Fruit fly (Drosophila melanogaster): ENCODE results near the gene CG9154.
A peak's percentile ranks its signal among the peaks of the same experiment; 100 is the strongest.

CG9154 gene

dm6 chr2L:6065823-6066222, 4.7 kb downstream of the CG9154 start, which contains the start of the genes Fbw5 and CG9147:
TSS of gene Fbw5 (minus strand) at chr2L:6065953.
TSS of gene CG9147 (plus strand) at chr2L:6065997.
- TF ChIP-seq CG6765 (GFP tag; optimal IDR thresholded peaks at IDR 0.05) = peak; percentile 93
- peak; percentile 99 for TF ChIP-seq CG2202 (tag; optimal IDR thresholded peaks at IDR 0.05)
- peak; percentile 99 for TF ChIP-seq NFAT (GFP tag; IDR thresholded peaks at IDR 0.05)
- TF ChIP-seq D (optimal IDR thresholded peaks at IDR 0.05) = no peak
- TF ChIP-seq D (GFP tag; optimal IDR thresholded peaks at IDR 0.05) = peak; percentile 99
- TF ChIP-seq Scr (GFP tag; IDR thresholded peaks at IDR 0.05; ENCODE audit: partially characterized antibody) = peak; percentile 51; the same call in 1 of the 2 replicates
- TF ChIP-seq ro (GFP tag; IDR thresholded peaks at IDR 0.05) = peak; percentile 99
- TF ChIP-seq Dad (GFP tag; optimal IDR thresholded peaks at IDR 0.05) = peak; percentile 99
- TF ChIP-seq sqz (GFP tag; optimal IDR thresholded peaks at IDR 0.05) = peak; percentile 97
- peak; percentile 99 for TF ChIP-seq ERR (GFP tag; optimal IDR thresholded peaks at IDR 0.05)
- TF ChIP-seq sr (GFP tag; IDR thresholded peaks at IDR 0.05) = peak; percentile 98
- TF ChIP-seq chif (GFP tag; optimal IDR thresholded peaks at IDR 0.05) = peak; percentile 99 to 100
- peak; percentile 92 for TF ChIP-seq CG30020 (tag; optimal IDR thresholded peaks at IDR 0.05)
- TF ChIP-seq peb (GFP tag; IDR thresholded peaks at IDR 0.05) = peak; percentile 99
- TF ChIP-seq CG7928 (GFP tag; optimal IDR thresholded peaks at IDR 0.05) = peak; percentile 84
- peak; percentile 52; the same call in 1 of the 2 replicates for TF ChIP-seq amos (GFP tag; IDR thresholded peaks at IDR 0.05; ENCODE audit: partially characterized antibody)
- TF ChIP-seq CG16813 (GFP tag; IDR thresholded peaks at IDR 0.05; ENCODE audit: partially characterized antibody) = peak; percentile 46; the same call in 1 of the 3 replicates
- peak; percentile 99 for TF ChIP-seq Blimp-1 (GFP tag; optimal IDR thresholded peaks at IDR 0.05)
- TF ChIP-seq al (GFP tag; IDR thresholded peaks at IDR 0.05) = peak; percentile 99
- TF ChIP-seq CG17829 (tag; optimal IDR thresholded peaks at IDR 0.05) = peak; percentile 99
- peak; percentile 99 for TF ChIP-seq luna (GFP tag; optimal IDR thresholded peaks at IDR 0.05)
- TF ChIP-seq cato (GFP tag; optimal IDR thresholded peaks at IDR 0.05; ENCODE audit: borderline replicate concordance) = peak; percentile 99
- peak; percentile 99 for TF ChIP-seq CG34422 (GFP tag; IDR thresholded peaks at IDR 0.05)
- peak; percentile 99 for TF ChIP-seq slou (GFP tag; optimal IDR thresholded peaks at IDR 0.05)
- TF ChIP-seq phol (tag; optimal IDR thresholded peaks at IDR 0.05) = peak; percentile 98
- TF ChIP-seq CG10274 (GFP tag; optimal IDR thresholded peaks at IDR 0.05) = peak; percentile 95
- TF ChIP-seq Ada2b (GFP tag; IDR thresholded peaks at IDR 0.05) = peak; percentile 100
- peak; percentile 95 for TF ChIP-seq B-H2 (GFP tag; optimal IDR thresholded peaks at IDR 0.05)
- TF ChIP-seq BtbVII (GFP tag; optimal IDR thresholded peaks at IDR 0.05) = peak; percentile 98
- TF ChIP-seq Hand (GFP tag; optimal IDR thresholded peaks at IDR 0.05) = peak; percentile 99
- TF ChIP-seq ato (GFP tag; IDR thresholded peaks at IDR 0.05; ENCODE audit: partially characterized antibody) = no peak; the same call in 1 of the 2 replicates
- peak; percentile 97 for TF ChIP-seq fd64A (GFP tag; optimal IDR thresholded peaks at IDR 0.05)
- TF ChIP-seq aop (GFP tag; IDR thresholded peaks at IDR 0.05) = peak; percentile 96
- TF ChIP-seq lab (GFP tag; optimal IDR thresholded peaks at IDR 0.05) = peak; percentile 99
- TF ChIP-seq pnt (GFP tag; optimal IDR thresholded peaks at IDR 0.05) = peak; percentile 99
- peak; percentile 95 for TF ChIP-seq E2f2 (GFP tag; IDR thresholded peaks at IDR 0.05)
- peak; percentile 100 for TF ChIP-seq vvl (GFP tag; IDR thresholded peaks at IDR 0.05)
- TF ChIP-seq sens-2 (GFP tag; IDR thresholded peaks at IDR 0.05) = peak; percentile 99
- peak; percentile 100 for TF ChIP-seq CG11247 (GFP tag; IDR thresholded peaks at IDR 0.05)
- peak; percentile 39 for TF ChIP-seq HLHmδ (GFP tag; optimal IDR thresholded peaks at IDR 0.05)
- peak; percentile 99 for TF ChIP-seq H15 (GFP tag; IDR thresholded peaks at IDR 0.05)
- peak; percentile 99 for TF ChIP-seq stc (GFP tag; IDR thresholded peaks at IDR 0.05)
- TF ChIP-seq slp2 (GFP tag; optimal IDR thresholded peaks at IDR 0.05) = peak; percentile 99
- TF ChIP-seq CG11723 (GFP tag; optimal IDR thresholded peaks at IDR 0.05) = peak; percentile 99
- peak; percentile 99 for TF ChIP-seq E2f1 (GFP tag; IDR thresholded peaks at IDR 0.05)
- peak; percentile 94 for TF ChIP-seq exex (tag; optimal IDR thresholded peaks at IDR 0.05)
- peak; percentile 100 for TF ChIP-seq CG11695 (GFP tag; IDR thresholded peaks at IDR 0.05)
- no peak for TF ChIP-seq Lpt (GFP tag; optimal IDR thresholded peaks at IDR 0.05)
- TF ChIP-seq CG8290 (GFP tag; optimal IDR thresholded peaks at IDR 0.05) = peak; percentile 99
- peak; percentile 97 to 100 for TF ChIP-seq CG8290 (tag; optimal IDR thresholded peaks at IDR 0.05)
- TF ChIP-seq Atf6 (GFP tag; IDR thresholded peaks at IDR 0.05) = peak; percentile 100
- peak; percentile 99 for TF ChIP-seq CG11093 (GFP tag; IDR thresholded peaks at IDR 0.05)
